Fruit fly (Drosophila melanogaster): Measurements from ENCODE around the gene CG1146.

Gene CG1146

dm6 chr3L:2462017-2462416 lies 26.6 kb upstream of the CG1146 start:
- TF ChIP-seq CG9797 (GFP tag; optimal IDR thresholded peaks at IDR 0.05) (no peak), NFAT (GFP tag; IDR thresholded peaks at IDR 0.05) (no peak), CG2199 (GFP tag; IDR thresholded peaks at IDR 0.05) (no peak), sens (GFP tag) (peak; percentile 67), Elba2 (GFP tag; optimal IDR thresholded peaks at IDR 0.05) (no peak), Med (GFP tag) (peak; percentile 12), tup (GFP tag; optimal IDR thresholded peaks at IDR 0.05) (no peak), Ets65A (GFP tag) (no peak), CG4404 (GFP tag; IDR thresholded peaks at IDR 0.05) (no peak), klu (GFP tag; IDR thresholded peaks at IDR 0.05) (no peak), ato (GFP tag; IDR thresholded peaks at IDR 0.05; ENCODE audit: partially characterized antibody) (no peak), hth (optimal IDR thresholded peaks at IDR 0.05) (no peak)

- TF ChIP-seq Dip2 (GFP tag; IDR thresholded peaks at IDR 0.05) (no peak), stc (GFP tag; IDR thresholded peaks at IDR 0.05) (peak; percentile 55; the same call in 1 of the 2 replicates), row (GFP tag; IDR thresholded peaks at IDR 0.05) (peak; percentile 11; the same call in 1 of the 3 replicates), Sox102F (GFP tag; optimal IDR thresholded peaks at IDR 0.05) (no peak), CG1024 (GFP tag; IDR thresholded peaks at IDR 0.05) (0 out of 2 replicates have a peak, but pooled peaks have one; percentile 11), Adf1 (GFP tag; IDR thresholded peaks at IDR 0.05) (peak; percentile 44; the same call in 1 of the 2 replicates), Asciz (GFP tag; optimal IDR thresholded peaks at IDR 0.05) (no peak), CG8290 (GFP tag; optimal IDR thresholded peaks at IDR 0.05) (peak; percentile 69), CG8290 (tag; optimal IDR thresholded peaks at IDR 0.05) (peak in 1 of 2 experiments; percentile 67), gsb-n (tag; optimal IDR thresholded peaks at IDR 0.05) (peak; percentile 31), Dll (GFP tag; IDR thresholded peaks at IDR 0.05; ENCODE audit: partially characterized antibody) (peak; percentile 68; the same call in 3 of the 4 replicates), CG10366 (GFP tag; IDR thresholded peaks at IDR 0.05) (0 out of 2 replicates have a peak, but pooled peaks have one; percentile 20), Rfx (GFP tag; IDR thresholded peaks at IDR 0.05) (peak; percentile 54), pan (optimal IDR thresholded peaks at IDR 0.05) (no peak), pan (GFP tag; optimal IDR thresholded peaks at IDR 0.05 in 1 of 2, IDR thresholded peaks at IDR 0.05 in 1 of 2) (peak in 1 of 2 experiments; percentile 6), usp (GFP tag; optimal IDR thresholded peaks at IDR 0.05) (no peak), CG8478 (optimal IDR thresholded peaks at IDR 0.05) (no peak), GATAe (GFP tag; conservative IDR thresholded peaks at IDR 0.05) (no peak), toy (GFP tag; IDR thresholded peaks at IDR 0.05) (no peak), CG8359 (GFP tag; optimal IDR thresholded peaks at IDR 0.05; ENCODE audit: borderline replicate concordance) (peak; percentile 87), lola (GFP tag; optimal IDR thresholded peaks at IDR 0.05) (peak in 1 of 3 experiments; percentile 5), bab2 (GFP tag; optimal IDR thresholded peaks at IDR 0.05) (no peak), CG9876 (GFP tag; optimal IDR thresholded peaks at IDR 0.05) (peak; percentile 33), CG4404 (GFP tag; IDR thresholded peaks at IDR 0.05) (no peak), CG12155 (GFP tag; optimal IDR thresholded peaks at IDR 0.05) (peak; percentile 27), CG1603 (tag; optimal IDR thresholded peaks at IDR 0.05) (peak; percentile 81), CG3065 (GFP tag; optimal IDR thresholded peaks at IDR 0.05) (no peak), ci (GFP tag; IDR thresholded peaks at IDR 0.05) (peak; percentile 79), Opbp (GFP tag; IDR thresholded peaks at IDR 0.05; ENCODE audit: partially characterized antibody) (peak; percentile 61; the same call in 2 of the 3 replicates), CG1529 (GFP tag; optimal IDR thresholded peaks at IDR 0.05) (no peak), sob (GFP tag; IDR thresholded peaks at IDR 0.05) (peak; percentile 66), Atf-2 (GFP tag; optimal IDR thresholded peaks at IDR 0.05) (peak; percentile 4), ham (GFP tag; IDR thresholded peaks at IDR 0.05) (no peak), CG1792 (GFP tag; optimal IDR thresholded peaks at IDR 0.05) (peak; percentile 13), Lhr (GFP tag; optimal IDR thresholded peaks at IDR 0.05) (peak; percentile 90), NFAT (GFP tag; IDR thresholded peaks at IDR 0.05) (0 out of 2 replicates have a peak, but pooled peaks have one; percentile 36), Bgb (GFP tag; IDR thresholded peaks at IDR 0.05; ENCODE audit: partially characterized antibody) (peak; percentile 54; the same call in 1 of the 2 replicates), CG5953 (GFP tag; IDR thresholded peaks at IDR 0.05) (peak; percentile 58; the same call in 1 of the 2 replicates), NfI (GFP tag; optimal IDR thresholded peaks at IDR 0.05) (peak; percentile 9), CG34422 (GFP tag; IDR thresholded peaks at IDR 0.05) (peak; percentile 81; the same call in 2 of the 3 replicates)
These were observed 22.1 kb upstream of the CG1146 start for dm6 chr3L:2466411-2467015.
